Worm (Caenorhabditis elegans): Measurements from ENCODE around the gene F02C12.2.

F02C12.2 gene

DNA sequence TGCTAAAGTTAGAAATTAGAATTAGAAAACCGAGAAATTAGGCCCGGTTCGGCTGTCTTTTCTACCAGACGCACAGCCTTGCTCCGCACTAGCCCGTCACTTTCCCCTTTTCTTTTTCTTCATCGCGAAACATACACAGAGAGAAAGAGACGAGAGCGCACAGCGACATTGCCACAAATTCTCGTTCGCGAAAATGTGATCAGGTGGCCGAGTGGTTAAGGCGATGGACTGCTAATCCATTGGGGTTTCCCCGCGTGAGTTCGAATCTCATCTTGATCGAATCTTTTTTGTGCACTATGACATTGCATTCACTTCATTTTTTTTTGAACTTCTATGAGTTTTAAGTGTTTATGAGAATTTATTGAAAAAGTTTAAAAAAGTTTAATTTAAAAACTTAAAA, 43.3 kb upstream of the F02C12.2 start (continued):
- TF ChIP-seq gei-17 (GFP tag; optimal IDR thresholded peaks at IDR 0.05), result peak; percentile 75
- TF ChIP-seq lin-26 (GFP tag; IDR thresholded peaks at IDR 0.05), result peak; percentile 84
- TF ChIP-seq tlf-1 (GFP tag; optimal IDR thresholded peaks at IDR 0.05), result no peak
- peak; percentile 83 for TF ChIP-seq D2030.7 (GFP tag; IDR thresholded peaks at IDR 0.05)
- peak; percentile 31 for TF ChIP-seq lsy-27 (tag; optimal IDR thresholded peaks at IDR 0.05; ENCODE audit: borderline replicate concordance, insufficient read depth)
- TF ChIP-seq ZK185.1 (tag; optimal IDR thresholded peaks at IDR 0.05; ENCODE audit: poor library complexity, severe bottlenecking), result peak; percentile 61
- peak; percentile 60 for TF ChIP-seq K11D2.4 (GFP tag; IDR thresholded peaks at IDR 0.05)
- TF ChIP-seq egl-44 (GFP tag; IDR thresholded peaks at IDR 0.05), result peak; percentile 54; the same call in 1 of the 2 replicates
- TF ChIP-seq F55B11.4 (tag; optimal IDR thresholded peaks at IDR 0.05; ENCODE audit: borderline replicate concordance, insufficient read depth), result no peak
- peak; percentile 68 for TF ChIP-seq lin-40 (tag; optimal IDR thresholded peaks at IDR 0.05)
- TF ChIP-seq zfh-2 (GFP tag; conservative IDR thresholded peaks at IDR 0.05), result peak; percentile 40; the same call in 1 of the 2 replicates
- peak; percentile 13 for TF ChIP-seq zim-3 (tag; optimal IDR thresholded peaks at IDR 0.05)
- peak; percentile 9 for TF ChIP-seq snpc-4 (GFP tag; optimal IDR thresholded peaks at IDR 0.05)
- peak in 3 of 4 experiments; percentile 31 to 65 (median 41) for TF ChIP-seq snpc-4 (tag; optimal IDR thresholded peaks at IDR 0.05)
- TF ChIP-seq lin-54 (GFP tag; optimal IDR thresholded peaks at IDR 0.05), result peak; percentile 34
- TF ChIP-seq F52B5.7 (tag; optimal IDR thresholded peaks at IDR 0.05), result no peak
- TF ChIP-seq Y56A3A.18 (GFP tag; IDR thresholded peaks at IDR 0.05), result peak; percentile 75; the same call in 1 of the 2 replicates
- TF ChIP-seq ztf-28 (GFP tag; IDR thresholded peaks at IDR 0.05), result 0 out of 2 replicates have a peak, but pooled peaks have one; percentile 60
- peak; percentile 41 for TF ChIP-seq nhr-80 (tag; optimal IDR thresholded peaks at IDR 0.05)
- no peak for TF ChIP-seq ztf-26 (tag; optimal IDR thresholded peaks at IDR 0.05)
- TF ChIP-seq lsl-1 (GFP tag; optimal IDR thresholded peaks at IDR 0.05), result no peak
- TF ChIP-seq cebp-1 (GFP tag; IDR thresholded peaks at IDR 0.05), result 0 out of 2 replicates have a peak, but pooled peaks have one; percentile 9
- TF ChIP-seq cebp-1 (tag; optimal IDR thresholded peaks at IDR 0.05), result no peak
- no peak for TF ChIP-seq B0019.2 (GFP tag; conservative IDR thresholded peaks at IDR 0.05)
- TF ChIP-seq ceh-100 (GFP tag; IDR thresholded peaks at IDR 0.05), result peak; percentile 49; the same call in 1 of the 2 replicates
- peak; percentile 89 for TF ChIP-seq B0261.1 (tag; optimal IDR thresholded peaks at IDR 0.05)
- TF ChIP-seq ceh-27 (GFP tag; optimal IDR thresholded peaks at IDR 0.05), result peak; percentile 57
- TF ChIP-seq nhr-179 (tag; optimal IDR thresholded peaks at IDR 0.05), result peak; percentile 32
- TF ChIP-seq nfyb-1 (GFP tag; IDR thresholded peaks at IDR 0.05), result peak; percentile 47; the same call in 1 of the 2 replicates
- TF ChIP-seq rcor-1 (GFP tag; IDR thresholded peaks at IDR 0.05), result peak; percentile 68
- no peak for TF ChIP-seq madf-8 (GFP tag; conservative IDR thresholded peaks at IDR 0.05)
- TF ChIP-seq snpc-1.3 (tag; optimal IDR thresholded peaks at IDR 0.05; ENCODE audit: insufficient read depth), result peak; percentile 53
- no peak for TF ChIP-seq madf-3 (GFP tag; IDR thresholded peaks at IDR 0.05)
- no peak for TF ChIP-seq aptf-2 (GFP tag; conservative IDR thresholded peaks at IDR 0.05)
- TF ChIP-seq tbp1 (GFP tag; optimal IDR thresholded peaks at IDR 0.05), result peak; percentile 92
- no peak for TF ChIP-seq sea-2 (GFP tag; IDR thresholded peaks at IDR 0.05)
- no peak for TF ChIP-seq ztf-25 (GFP tag; IDR thresholded peaks at IDR 0.05)
- TF ChIP-seq cebp-2 (GFP tag; IDR thresholded peaks at IDR 0.05), result no peak
- peak; percentile 79 for TF ChIP-seq him-1 (tag; optimal IDR thresholded peaks at IDR 0.05)
- peak; percentile 14 for TF ChIP-seq ztf-18 (tag; optimal IDR thresholded peaks at IDR 0.05)
- TF ChIP-seq unc-130 (GFP tag; optimal IDR thresholded peaks at IDR 0.05), result no peak
- no peak for TF ChIP-seq ccch-3 (GFP tag; optimal IDR thresholded peaks at IDR 0.05)
- TF ChIP-seq hmg-1.2 (GFP tag; IDR thresholded peaks at IDR 0.05), result peak; percentile 78
- peak; percentile 43 for TF ChIP-seq madf-10 (tag; optimal IDR thresholded peaks at IDR 0.05)
- TF ChIP-seq B0336.3 (GFP tag; IDR thresholded peaks at IDR 0.05), result peak; percentile 48; the same call in 1 of the 2 replicates
